Fruit fly (Drosophila melanogaster) whole organism, embryonic: ENCODE data around the gene Or65a.

Experiments
- CG14441 ChIP-seq: fragments of 200-800 bp; sonication (Bioruptor generic); IDR thresholded peaks from 2 replicates; pipeline ENCODE4 v1.3.6; 2022; ENCODE audit warnings: missing biosample characterization, missing genetic modification characterization
- CG17612 ChIP-seq: fragments of 200-800 bp; sonication (Bioruptor generic); IDR thresholded peaks from 2 replicates; pipeline ENCODE4 v1.3.6; 2022; ENCODE audit warnings: missing biosample characterization, missing genetic modification characterization
- otp ChIP-seq: fragments of 200-800 bp; sonication (Bioruptor generic); IDR thresholded peaks from 3 replicates; pipeline ENCODE4, ENCODE4 v1.3.6; 2022; ENCODE audit warnings: missing biosample characterization, missing genetic modification characterization

DNA sequence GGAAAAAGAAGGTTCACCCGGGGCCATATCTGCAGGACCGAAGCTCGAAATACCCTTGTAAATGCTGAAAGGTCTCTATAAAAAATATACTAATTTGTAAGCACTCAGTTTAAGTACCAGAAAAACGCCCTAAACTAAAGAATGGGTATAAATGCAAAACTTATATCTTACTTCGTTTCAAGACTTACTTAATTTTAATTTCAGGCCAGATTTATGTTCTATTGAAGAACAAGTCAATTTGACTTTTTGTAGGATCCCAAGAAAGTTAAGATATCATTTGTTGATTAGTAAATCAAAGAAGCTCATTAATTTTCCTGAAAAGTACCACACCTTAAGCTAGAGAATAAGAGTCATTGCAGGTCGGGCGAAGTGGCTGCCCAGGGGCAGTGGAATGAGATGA is 36.7 kb downstream of the Or65a start:
- no peak for TF ChIP-seq CG17612 (GFP tag; lab: Robert Waterston, UW)
- no peak for TF ChIP-seq CG14441 (GFP tag; lab: Robert Waterston, UW)
- no peak for TF ChIP-seq otp (GFP tag; lab: Robert Waterston, UW)
